Worm (Caenorhabditis elegans): ENCODE data around the gene K11H12.10.

- TF ChIP-seq sea-2 (GFP tag; IDR thresholded peaks at IDR 0.05) = no peak
- no peak for TF ChIP-seq nfyb-1 (GFP tag; IDR thresholded peaks at IDR 0.05)
- no peak for TF ChIP-seq ceh-91 (GFP tag; IDR thresholded peaks at IDR 0.05)
- no peak for TF ChIP-seq nfya-1 (tag; optimal IDR thresholded peaks at IDR 0.05; ENCODE audit: borderline replicate concordance, insufficient read depth)
- no peak for TF ChIP-seq B0019.2 (GFP tag; conservative IDR thresholded peaks at IDR 0.05)
Observed at ce11 chrIV:630598-630997, 45.3 kb upstream of the K11H12.10 start.
